Worm (Caenorhabditis elegans) whole organism, L3 larva: ENCODE data around the gene F40F8.3.

Source experiments
- nhr-25 ChIP-seq: sonication (generic microtip); optimal IDR thresholded peaks from 2 replicates; lab custom pipeline; 2017; ENCODE audit warnings: missing biosample characterization, missing genetic modification characterization
- skn-1 ChIP-seq: fragments of 150-350 bp; optimal IDR thresholded peaks from 2 replicates; lab custom pipeline; 2014; ENCODE audit warnings: missing biosample characterization, missing genetic modification characterization
- tbx-2 ChIP-seq: sonication (generic microtip); optimal IDR thresholded peaks from 2 replicates; lab custom pipeline; 2016; ENCODE audit warnings: mild to moderate bottlenecking, missing genetic modification characterization, missing compliant biosample characterization
- ztf-4 ChIP-seq: fragments of 150-350 bp; optimal IDR thresholded peaks from 2 replicates; lab custom pipeline; 2014; ENCODE audit warnings: missing biosample characterization, missing genetic modification characterization

- no peak for TF ChIP-seq skn-1 (tag; lab: Kevin White, UChicago)
- no peak for TF ChIP-seq ztf-4 (tag; lab: Kevin White, UChicago)
- no peak for TF ChIP-seq tbx-2 (tag; lab: Kevin White, UChicago)
- TF ChIP-seq nhr-25 (tag; lab: Kevin White, UChicago), result no peak
These were observed 34.2 kb downstream of the F40F8.3 start for ce11 chrII:11163291-11163690.
